Worm (Caenorhabditis elegans) whole organism, L1 larva: ENCODE results near the gene ZK742.6.

Source experiments
- alr-1 ChIP-seq: fragments of 200-800 bp; sonication (Bioruptor generic); optimal IDR thresholded peaks from 2 replicates; lab custom pipeline; 2018; ENCODE audit warnings: borderline replicate concordance, mild to moderate bottlenecking, missing genetic modification characterization, missing compliant biosample characterization
- aly-2 ChIP-seq: fragments of 150-350 bp; optimal IDR thresholded peaks from 2 replicates; lab custom pipeline; 2014; ENCODE audit warnings: missing biosample characterization, missing genetic modification characterization
- ama-1 ChIP-seq: fragments of 150-350 bp; optimal IDR thresholded peaks from 2 replicates; lab custom pipeline; 2014
- mep-1 ChIP-seq: fragments of 150-350 bp; optimal IDR thresholded peaks from 2 replicates; lab custom pipeline; 2014; ENCODE audit warnings: missing biosample characterization, missing genetic modification characterization
- nhr-28 ChIP-seq: fragments of 150-350 bp; optimal IDR thresholded peaks from 2 replicates; lab custom pipeline; 2014; ENCODE audit warnings: missing biosample characterization, missing genetic modification characterization
- nhr-77 ChIP-seq: fragments of 150-350 bp; optimal IDR thresholded peaks from 2 replicates; lab custom pipeline; 2014; ENCODE audit warnings: missing biosample characterization, missing genetic modification characterization
- nhr-84 ChIP-seq: sonication (generic microtip); optimal IDR thresholded peaks from 2 replicates; lab custom pipeline; 2017; ENCODE audit warnings: missing biosample characterization, missing genetic modification characterization
- pag-3 ChIP-seq: sonication (generic microtip); optimal IDR thresholded peaks from 2 replicates; lab custom pipeline; 2017; ENCODE audit warnings: missing genetic modification characterization, mild to moderate bottlenecking, missing compliant biosample characterization, antibody characterized with exemption, borderline replicate concordance; ENCODE audit not compliant: insufficient read depth
- xbp-1 ChIP-seq: sonication (generic microtip); optimal IDR thresholded peaks from 2 replicates; lab custom pipeline; 2016; ENCODE audit warnings: missing genetic modification characterization, missing compliant biosample characterization
- ztf-11 ChIP-seq, 2 experiments: sonication (generic microtip); optimal IDR thresholded peaks; 2 replicates each; lab custom pipeline; 2016 to 2017; ENCODE audit warnings: missing genetic modification characterization in 2 of 2, missing biosample characterization in 1 of 2, missing compliant biosample characterization in 1 of 2

DNA sequence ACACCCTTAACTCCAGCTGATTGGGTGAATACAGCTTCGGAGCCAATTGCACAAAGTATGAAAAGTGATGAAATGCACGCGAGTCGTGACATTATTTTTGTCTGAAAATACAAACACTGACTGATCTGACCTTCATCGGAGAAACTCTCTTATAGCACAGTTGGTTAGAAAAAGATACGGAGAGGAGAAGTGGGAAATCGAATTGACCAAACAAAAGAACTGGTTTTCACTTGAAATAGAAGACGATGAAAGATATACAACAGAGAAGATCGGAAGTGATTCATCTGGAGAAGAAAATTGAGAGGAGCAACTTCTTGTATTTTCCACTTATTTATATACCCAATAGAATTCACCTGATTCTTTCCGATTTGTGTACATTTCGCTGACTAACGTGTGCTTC, 23.1 kb upstream of the ZK742.6 start, which contains the start of gene ttr-33:
- TF ChIP-seq mep-1 (tag; lab: Kevin White, UChicago) (no peak), aly-2 (tag; lab: Kevin White, UChicago) (no peak), pag-3 (tag; lab: Kevin White, UChicago) (no peak), nhr-77 (no peak), ztf-11 (tag; optimal IDR thresholded peaks at IDR 0.05; lab: Kevin White, UChicago) (no peak), ama-1 (lab: Kevin White, UChicago) (no peak), xbp-1 (tag; lab: Kevin White, UChicago) (no peak), alr-1 (no peak), nhr-84 (tag; lab: Kevin White, UChicago) (no peak), nhr-28 (tag; lab: Kevin White, UChicago) (no peak)
